Worm (Caenorhabditis elegans) whole organism, L2 larva: ENCODE measurements around the gene ZK1248.19.

Experiments used
- C34F6.9 ChIP-seq: fragments of 150-350 bp; optimal IDR thresholded peaks from 2 replicates; lab custom pipeline; 2014; ENCODE audit warnings: missing biosample characterization, missing genetic modification characterization
- F13H6.1 ChIP-seq: sonication (generic microtip); optimal IDR thresholded peaks from 2 replicates; lab custom pipeline; 2016; ENCODE audit warnings: missing genetic modification characterization, missing compliant biosample characterization
- Y55F3AM.14 ChIP-seq: fragments of 200-800 bp; sonication (Bioruptor generic); optimal IDR thresholded peaks from 2 replicates; lab custom pipeline; 2018; ENCODE audit warnings: mild to moderate bottlenecking, missing genetic modification characterization, missing compliant biosample characterization
- ZK546.5 ChIP-seq: sonication (generic microtip); optimal IDR thresholded peaks from 2 replicates; lab custom pipeline; 2017; ENCODE audit warnings: missing biosample characterization, missing genetic modification characterization
- alr-1 ChIP-seq: fragments of 150-350 bp; optimal IDR thresholded peaks from 2 replicates; lab custom pipeline; 2014; ENCODE audit warnings: missing biosample characterization, missing genetic modification characterization
- aly-2 ChIP-seq: fragments of 150-350 bp; optimal IDR thresholded peaks from 2 replicates; lab custom pipeline; 2014; ENCODE audit warnings: missing biosample characterization, missing genetic modification characterization
- ama-1 ChIP-seq: fragments of 150-350 bp; optimal IDR thresholded peaks from 2 replicates; lab custom pipeline; 2018; ENCODE audit warnings: inconsistent platforms
- blmp-1 ChIP-seq: sonication (generic microtip); optimal IDR thresholded peaks from 2 replicates; lab custom pipeline; 2017; ENCODE audit warnings: missing genetic modification characterization, mild to moderate bottlenecking, missing compliant biosample characterization, antibody characterized with exemption, moderate library complexity; ENCODE audit not compliant: insufficient read depth
- ceh-16 ChIP-seq: fragments of 150-350 bp; optimal IDR thresholded peaks from 2 replicates; lab custom pipeline; 2014; ENCODE audit warnings: missing biosample characterization, missing genetic modification characterization
- ceh-82 ChIP-seq: fragments of 150-350 bp; optimal IDR thresholded peaks from 2 replicates; lab custom pipeline; 2014; ENCODE audit warnings: missing biosample characterization, missing genetic modification characterization
- crh-2 ChIP-seq: sonication (generic microtip); optimal IDR thresholded peaks from 2 replicates; lab custom pipeline; 2017; ENCODE audit warnings: missing biosample characterization, missing genetic modification characterization
- dmd-4 ChIP-seq: sonication (generic microtip); optimal IDR thresholded peaks from 2 replicates; lab custom pipeline; 2017; ENCODE audit warnings: missing biosample characterization, missing genetic modification characterization
- elt-1 ChIP-seq: fragments of 150-350 bp; optimal IDR thresholded peaks from 2 replicates; lab custom pipeline; 2014; ENCODE audit warnings: missing biosample characterization, missing genetic modification characterization
- elt-3 ChIP-seq: sonication (generic microtip); optimal IDR thresholded peaks from 2 replicates; lab custom pipeline; 2017; ENCODE audit warnings: missing biosample characterization, missing genetic modification characterization
- fos-1 ChIP-seq: fragments of 150-350 bp; optimal IDR thresholded peaks from 2 replicates; lab custom pipeline; 2014; ENCODE audit warnings: missing biosample characterization, missing genetic modification characterization
- lin-11 ChIP-seq: fragments of 150-350 bp; sonication (generic microtip); optimal IDR thresholded peaks from 2 replicates; lab custom pipeline; 2014; ENCODE audit warnings: missing biosample characterization, missing genetic modification characterization, inconsistent platforms, mixed read lengths
- lin-13 ChIP-seq: fragments of 150-350 bp; optimal IDR thresholded peaks from 2 replicates; lab custom pipeline; 2014; ENCODE audit warnings: missing biosample characterization, missing genetic modification reagents, missing genetic modification characterization
- lsy-2 ChIP-seq, 2 experiments: fragments of 150-350 bp in 1 of 2; sonication (generic microtip) in 1 of 2; optimal IDR thresholded peaks; 2 replicates each; lab custom pipeline; 2014 to 2017; ENCODE audit warnings: missing biosample characterization in 2 of 2, missing genetic modification characterization in 2 of 2
- mab-5 ChIP-seq: fragments of 150-350 bp; optimal IDR thresholded peaks from 2 replicates; lab custom pipeline; 2014; ENCODE audit warnings: missing biosample characterization, missing genetic modification characterization
- mbf-1 ChIP-seq: sonication (generic microtip); optimal IDR thresholded peaks from 2 replicates; lab custom pipeline; 2017; ENCODE audit warnings: missing biosample characterization, missing genetic modification characterization
- mdl-1 ChIP-seq, 2 experiments: fragments of 150-350 bp in 1 of 2; sonication (generic microtip) in 1 of 2; optimal IDR thresholded peaks; 2 replicates each; lab custom pipeline; 2017; ENCODE audit warnings: missing biosample characterization in 2 of 2, missing genetic modification characterization in 2 of 2
- nhr-10 ChIP-seq: sonication (generic microtip); optimal IDR thresholded peaks from 2 replicates; lab custom pipeline; 2017; ENCODE audit warnings: missing biosample characterization, missing genetic modification characterization
- nhr-129 ChIP-seq: fragments of 150-350 bp; optimal IDR thresholded peaks from 2 replicates; lab custom pipeline; 2014; ENCODE audit warnings: missing biosample characterization, missing genetic modification characterization
- nhr-21 ChIP-seq: fragments of 150-350 bp; optimal IDR thresholded peaks from 2 replicates; lab custom pipeline; 2014; ENCODE audit warnings: missing biosample characterization, missing genetic modification characterization
- nhr-23 ChIP-seq: fragments of 150-350 bp; optimal IDR thresholded peaks from 2 replicates; lab custom pipeline; 2014; ENCODE audit warnings: missing biosample characterization, missing genetic modification reagents, missing genetic modification characterization
- nhr-6 ChIP-seq: fragments of 150-350 bp; optimal IDR thresholded peaks from 2 replicates; lab custom pipeline; 2014; ENCODE audit warnings: missing biosample characterization, missing genetic modification characterization
- nhr-77 ChIP-seq: fragments of 150-350 bp; optimal IDR thresholded peaks from 2 replicates; lab custom pipeline; 2014; ENCODE audit warnings: missing biosample characterization, missing genetic modification characterization
- sma-3 ChIP-seq: sonication (generic microtip); optimal IDR thresholded peaks from 2 replicates; lab custom pipeline; 2016; ENCODE audit warnings: missing genetic modification reagents, missing genetic modification characterization, missing compliant biosample characterization
- sma-9 ChIP-seq, 2 experiments: fragments of 150-350 bp in 1 of 2; sonication (generic microtip) in 1 of 2; optimal IDR thresholded peaks; 2 replicates each; lab custom pipeline; 2014 to 2016; ENCODE audit warnings: missing genetic modification characterization in 2 of 2, mild to moderate bottlenecking in 1 of 2, missing biosample characterization in 1 of 2, missing compliant biosample characterization in 1 of 2, missing genetic modification reagents in 1 of 2, moderate library complexity in 1 of 2
- snpc-4 ChIP-seq: fragments of 150-350 bp; optimal IDR thresholded peaks from 2 replicates; lab custom pipeline; 2014; ENCODE audit warnings: missing biosample characterization, missing genetic modification characterization
- unc-55 ChIP-seq: fragments of 150-350 bp; sonication (generic microtip); optimal IDR thresholded peaks from 3 replicates; lab custom pipeline; 2014; ENCODE audit warnings: missing biosample characterization, missing genetic modification reagents, missing genetic modification characterization
- unc-62 ChIP-seq: fragments of 150-350 bp; optimal IDR thresholded peaks from 2 replicates; lab custom pipeline; 2014; ENCODE audit warnings: missing biosample characterization, missing genetic modification reagents, missing genetic modification characterization
- zag-1 ChIP-seq: fragments of 150-350 bp; optimal IDR thresholded peaks from 2 replicates; lab custom pipeline; 2014; ENCODE audit warnings: missing biosample characterization, missing genetic modification characterization
- ztf-4 ChIP-seq: fragments of 150-350 bp; optimal IDR thresholded peaks from 2 replicates; lab custom pipeline; 2014; ENCODE audit warnings: missing biosample characterization, missing genetic modification characterization

ZK1248.19 gene

DNA sequence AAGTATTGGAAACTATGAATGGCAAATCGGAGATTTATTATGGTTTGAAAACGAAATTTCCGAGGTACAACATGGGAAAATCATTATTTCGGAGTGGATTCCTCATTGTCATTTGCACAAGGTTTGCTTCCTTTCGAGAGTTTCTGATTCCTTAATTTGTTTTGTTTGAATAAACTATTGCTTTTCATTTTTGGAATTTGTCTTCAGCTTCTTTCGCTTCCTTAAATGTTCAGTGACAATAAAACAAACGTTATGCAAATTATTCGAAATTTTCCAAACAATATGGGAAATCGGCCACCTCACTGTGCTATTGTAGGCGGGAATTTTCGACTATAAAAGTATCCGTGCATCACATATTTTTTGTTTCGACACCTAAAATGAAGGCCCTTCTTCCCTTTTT is 2.7 kb upstream of the ZK1248.19 start, which contains the start of gene nep-25:
TSS of gene nep-25 (plus strand) at position 375 of the 400 bp plus-strand sequence.
- TF ChIP-seq nhr-6 (tag; lab: Kevin White, UChicago) = no peak
- no peak for TF ChIP-seq sma-9 (GFP tag; optimal IDR thresholded peaks at IDR 0.05; lab: Kevin White, UChicago)
- no peak for TF ChIP-seq sma-9 (tag; optimal IDR thresholded peaks at IDR 0.05; lab: Kevin White, UChicago)
- TF ChIP-seq F13H6.1 = no peak
- TF ChIP-seq nhr-77 (tag; lab: Kevin White, UChicago) = no peak
- no peak for TF ChIP-seq aly-2 (tag; lab: Kevin White, UChicago)
- TF ChIP-seq unc-62 = no peak
- TF ChIP-seq snpc-4 (tag; lab: Kevin White, UChicago) = no peak
- no peak for TF ChIP-seq dmd-4 (tag; lab: Kevin White, UChicago)
- no peak for TF ChIP-seq ama-1 (lab: Kevin White, UChicago)
- TF ChIP-seq fos-1 = no peak
- no peak for TF ChIP-seq elt-1 (tag; lab: Kevin White, UChicago)
- TF ChIP-seq ZK546.5 (tag; lab: Kevin White, UChicago) = no peak
- no peak for TF ChIP-seq nhr-23 (tag; lab: Kevin White, UChicago)
- TF ChIP-seq nhr-21 (tag; lab: Kevin White, UChicago) = no peak
- TF ChIP-seq blmp-1 (tag; lab: Kevin White, UChicago) = no peak
- TF ChIP-seq unc-55 = no peak

DNA sequence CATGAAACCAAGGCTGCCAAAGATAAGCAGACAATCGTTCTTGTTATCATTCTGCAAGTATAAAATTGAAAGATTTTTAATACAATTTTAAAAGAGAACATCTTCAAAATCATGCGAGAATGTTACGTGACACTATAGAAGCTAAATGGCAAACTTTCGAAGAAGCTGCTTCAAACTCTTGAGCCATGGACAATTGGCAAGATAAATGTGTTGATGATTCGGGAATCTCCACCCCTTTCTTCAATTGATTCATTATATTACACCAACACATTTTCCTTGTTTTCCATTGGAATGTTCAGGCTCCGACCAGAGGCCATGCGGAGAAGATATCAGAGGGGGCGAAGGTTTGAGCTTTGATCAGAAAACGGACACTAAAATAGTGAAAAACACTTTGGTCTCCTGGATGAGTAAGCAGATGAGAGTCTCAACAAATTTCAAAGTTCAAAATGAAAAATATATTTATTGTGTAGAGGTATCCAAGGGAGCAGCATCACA is 1.9 kb upstream of the ZK1248.19 start, which contains the start of gene lec-5:
TSS of gene lec-5 (minus strand) at position 51 of the 495 bp plus-strand sequence.
- no peak for TF ChIP-seq nhr-21 (tag; lab: Kevin White, UChicago)
- TF ChIP-seq Y55F3AM.14 (GFP tag; lab: Kevin White, UChicago) = no peak
- TF ChIP-seq sma-9 (GFP tag; optimal IDR thresholded peaks at IDR 0.05; lab: Kevin White, UChicago) = peak; percentile 60
- no peak for TF ChIP-seq sma-9 (tag; optimal IDR thresholded peaks at IDR 0.05; lab: Kevin White, UChicago)
- peak; percentile 45 for TF ChIP-seq nhr-129
- TF ChIP-seq F13H6.1 = peak; percentile 48
- no peak for TF ChIP-seq mbf-1 (tag; lab: Kevin White, UChicago)
- no peak for TF ChIP-seq elt-3
- no peak for TF ChIP-seq fos-1
- no peak for TF ChIP-seq ama-1 (lab: Kevin White, UChicago)
- no peak for TF ChIP-seq elt-1 (tag; lab: Kevin White, UChicago)
- peak; percentile 25 for TF ChIP-seq mab-5 (tag; lab: Kevin White, UChicago)
- no peak for TF ChIP-seq nhr-10
- no peak for TF ChIP-seq alr-1 (tag; lab: Kevin White, UChicago)
- TF ChIP-seq ztf-4 (tag; lab: Kevin White, UChicago) = no peak
- no peak for TF ChIP-seq sma-3 (GFP tag; lab: Kevin White, UChicago)
- TF ChIP-seq ceh-82 (tag; lab: Kevin White, UChicago) = no peak
- no peak for TF ChIP-seq unc-62
- no peak for TF ChIP-seq ceh-16 (tag; lab: Kevin White, UChicago)
- no peak for TF ChIP-seq mdl-1 (tag; optimal IDR thresholded peaks at IDR 0.05; lab: Kevin White, UChicago)
- TF ChIP-seq lsy-2 (tag; optimal IDR thresholded peaks at IDR 0.05; lab: Kevin White, UChicago) = peak in 1 of 2 experiments; percentile 33
- TF ChIP-seq lin-11 (tag; lab: Kevin White, UChicago) = no peak
- TF ChIP-seq zag-1 = no peak

DNA sequence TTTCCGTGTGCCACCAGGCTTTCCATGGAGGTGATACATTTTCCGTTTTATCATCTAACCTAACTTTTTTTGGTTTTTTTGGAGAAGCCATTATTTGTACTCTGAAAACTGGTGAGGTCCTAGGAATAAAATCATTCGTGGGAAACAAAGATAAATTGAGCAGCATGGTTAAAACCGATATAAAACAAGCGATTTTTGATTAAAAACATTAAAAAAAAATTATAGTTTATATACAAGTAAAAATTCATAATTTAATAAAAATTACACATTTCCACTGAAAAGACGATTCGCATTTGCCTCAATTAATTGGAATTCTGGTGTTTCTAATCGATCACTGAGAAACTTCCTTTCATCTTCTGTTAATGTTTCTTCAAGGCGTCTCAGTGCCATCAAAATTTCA is 761 bp downstream of the ZK1248.19 start, which contains the start of gene ZK1248.15:
TSS of gene ZK1248.15 (minus strand) at position 101 of the 400 bp plus-strand sequence.
- no peak for TF ChIP-seq ama-1 (lab: Kevin White, UChicago)

DNA sequence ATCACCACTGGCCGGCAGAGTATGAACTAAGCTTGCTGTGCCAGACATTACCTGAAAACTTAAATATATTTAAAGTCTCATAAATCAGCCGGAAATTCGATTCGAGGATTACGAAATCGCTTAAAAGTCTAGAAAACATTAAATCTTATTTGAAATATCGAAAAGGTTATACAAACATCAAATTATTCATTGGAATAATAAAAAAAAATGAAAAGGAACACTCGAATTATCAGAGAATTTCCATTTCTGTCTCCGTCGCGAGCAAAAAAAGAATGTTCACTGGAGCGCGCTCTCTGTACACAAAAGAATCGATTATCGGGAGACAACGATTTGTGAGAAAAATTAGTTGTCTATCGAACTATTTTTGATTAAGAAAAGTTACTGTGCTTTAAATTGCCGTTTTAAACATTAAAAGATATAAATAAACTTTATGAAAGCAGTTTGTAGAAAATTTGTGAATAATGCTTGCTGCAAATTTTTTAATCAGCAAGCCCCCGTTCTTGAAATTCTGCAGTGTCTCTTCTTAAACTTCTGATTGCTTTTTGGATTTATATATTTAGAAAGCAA is 3.0 kb downstream of the ZK1248.19 start, which contains the start of gene fzo-1:
TSS of gene fzo-1 (minus strand) at position 51 of the 567 bp plus-strand sequence.
- TF ChIP-seq C34F6.9 (peak; percentile 81), F13H6.1 (peak; percentile 21), crh-2 (tag; lab: Kevin White, UChicago) (peak; percentile 15), unc-55 (peak; percentile 73), lsy-2 (tag; optimal IDR thresholded peaks at IDR 0.05; lab: Kevin White, UChicago) (peak in 1 of 2 experiments; percentile 68), lin-13 (GFP tag; lab: Kevin White, UChicago) (no peak), nhr-129 (peak; percentile 3), elt-3 (no peak), sma-3 (GFP tag; lab: Kevin White, UChicago) (peak; percentile 65)
